Fruit fly (Drosophila melanogaster) whole organism, embryonic: ENCODE measurements around the gene r-cup.

Source experiments
- CG10543 ChIP-seq: fragments of 200-800 bp; sonication (Bioruptor generic); optimal IDR thresholded peaks from 3 replicates; lab custom pipeline; 2017; ENCODE audit warnings: missing biosample characterization, mild to moderate bottlenecking, missing genetic modification characterization, moderate library complexity
- CG12659 ChIP-seq: fragments of 200-800 bp; sonication (Bioruptor generic); optimal IDR thresholded peaks from 3 replicates; lab custom pipeline; 2017; ENCODE audit warnings: mild to moderate bottlenecking, missing biosample characterization, missing genetic modification reagents, missing genetic modification characterization
- CG14710 ChIP-seq: fragments of 200-800 bp; sonication (Bioruptor generic); optimal IDR thresholded peaks from 3 replicates; lab custom pipeline; 2019; ENCODE audit warnings: missing biosample characterization, mild to moderate bottlenecking, missing genetic modification characterization, moderate library complexity
- CG15514 ChIP-seq: fragments of 200-800 bp; sonication (Bioruptor generic); optimal IDR thresholded peaks from 3 replicates; lab custom pipeline; 2017; ENCODE audit warnings: missing biosample characterization, missing genetic modification characterization, mild to moderate bottlenecking, moderate library complexity, missing genetic modification reagents
- CG16813 ChIP-seq: fragments of 200-800 bp; sonication (Bioruptor generic); IDR thresholded peaks from 3 replicates; pipeline ENCODE4 v1.3.6; 2022; ENCODE audit warnings: missing biosample characterization, missing genetic modification characterization; ENCODE audit not compliant: partially characterized antibody
- CG18476 ChIP-seq: fragments of 200-800 bp; sonication (Bioruptor generic); optimal IDR thresholded peaks from 2 replicates; lab custom pipeline; 2016; ENCODE audit warnings: missing biosample characterization, mild to moderate bottlenecking, missing genetic modification characterization
- CG3407 ChIP-seq: fragments of 200-800 bp; sonication (Bioruptor generic); optimal IDR thresholded peaks from 2 replicates; lab custom pipeline; 2018; ENCODE audit warnings: missing biosample characterization, mild to moderate bottlenecking, missing genetic modification characterization
- CG34422 ChIP-seq: fragments of 200-800 bp; sonication (Bioruptor generic); IDR thresholded peaks from 3 replicates; pipeline ENCODE4 v1.3.6; 2022; ENCODE audit warnings: missing biosample characterization, missing genetic modification characterization
- CG4328 ChIP-seq: fragments of 200-800 bp; sonication (Bioruptor generic); optimal IDR thresholded peaks from 3 replicates; lab custom pipeline; 2017; ENCODE audit warnings: missing biosample characterization, missing genetic modification reagents, missing genetic modification characterization
- CG7963 ChIP-seq: fragments of 200-800 bp; sonication (Bioruptor generic); IDR thresholded peaks from 3 replicates; pipeline ENCODE4 v1.3.6; 2022; ENCODE audit warnings: missing biosample characterization, missing genetic modification characterization; ENCODE audit not compliant: partially characterized antibody
- CG9797 ChIP-seq: fragments of 200-800 bp; sonication (Bioruptor generic); optimal IDR thresholded peaks from 3 replicates; lab custom pipeline; 2018; ENCODE audit warnings: missing biosample characterization, mild to moderate bottlenecking, missing genetic modification characterization
- Dll ChIP-seq: fragments of 200-800 bp; sonication (Bioruptor generic); IDR thresholded peaks from 4 replicates; pipeline ENCODE4 v1.3.6; 2022; ENCODE audit warnings: missing biosample characterization, missing genetic modification characterization; ENCODE audit not compliant: partially characterized antibody
- Doc3 ChIP-seq: fragments of 200-800 bp; sonication (Bioruptor generic); IDR thresholded peaks from 3 replicates; pipeline ENCODE4 v1.3.6; 2022; ENCODE audit warnings: missing biosample characterization, missing genetic modification characterization; ENCODE audit not compliant: partially characterized antibody
- Ets97D ChIP-seq: fragments of 200-800 bp; sonication (Bioruptor generic); optimal IDR thresholded peaks from 3 replicates; lab custom pipeline; 2016; ENCODE audit warnings: missing biosample characterization, missing genetic modification characterization
- Fer1 ChIP-seq: fragments of 200-800 bp; sonication (Bioruptor generic); optimal IDR thresholded peaks from 2 replicates; lab custom pipeline; 2017; ENCODE audit warnings: missing biosample characterization, mild to moderate bottlenecking, missing genetic modification characterization
- Fer3 ChIP-seq: fragments of 200-800 bp; sonication (Bioruptor generic); optimal IDR thresholded peaks from 2 replicates; lab custom pipeline; 2018; ENCODE audit warnings: missing biosample characterization, mild to moderate bottlenecking, missing genetic modification characterization, moderate library complexity
- Hand ChIP-seq: fragments of 200-800 bp; sonication (Bioruptor generic); optimal IDR thresholded peaks from 2 replicates; lab custom pipeline; 2017; ENCODE audit warnings: mild to moderate bottlenecking, missing biosample characterization, missing genetic modification reagents, missing genetic modification characterization
- Hmr ChIP-seq: fragments of 200-800 bp; sonication (Bioruptor generic); optimal IDR thresholded peaks from 3 replicates; lab custom pipeline; 2017; ENCODE audit warnings: mild to moderate bottlenecking, missing biosample characterization, missing genetic modification reagents, missing genetic modification characterization
- Jarid2 ChIP-seq: fragments of 200-800 bp; sonication (Bioruptor generic); optimal IDR thresholded peaks from 3 replicates; lab custom pipeline; 2017; ENCODE audit warnings: mild to moderate bottlenecking, missing biosample characterization, missing genetic modification reagents, missing genetic modification characterization
- MESR4 ChIP-seq: fragments of 200-800 bp; sonication (Bioruptor generic); optimal IDR thresholded peaks from 2 replicates; lab custom pipeline; 2018; ENCODE audit warnings: missing biosample characterization, mild to moderate bottlenecking, missing genetic modification characterization, moderate library complexity
- Scr ChIP-seq: fragments of 200-800 bp; sonication (Bioruptor generic); IDR thresholded peaks from 2 replicates; pipeline ENCODE4 v1.3.6; 2022; ENCODE audit warnings: missing biosample characterization, missing genetic modification characterization; ENCODE audit not compliant: partially characterized antibody
- Sry-δ ChIP-seq: fragments of 200-800 bp; sonication (Bioruptor generic); optimal IDR thresholded peaks from 2 replicates; lab custom pipeline; 2016; ENCODE audit warnings: missing biosample characterization, missing genetic modification characterization
- Ssrp ChIP-seq: fragments of 200-800 bp; sonication (Bioruptor generic); optimal IDR thresholded peaks from 2 replicates; lab custom pipeline; 2018; ENCODE audit warnings: missing biosample characterization, mild to moderate bottlenecking, missing genetic modification characterization, moderate library complexity
- amos ChIP-seq: fragments of 200-800 bp; sonication (Bioruptor generic); IDR thresholded peaks from 2 replicates; pipeline ENCODE4 v1.3.6; 2022; ENCODE audit warnings: missing biosample characterization, missing genetic modification characterization; ENCODE audit not compliant: partially characterized antibody
- bbx ChIP-seq: fragments of 200-800 bp; sonication (Bioruptor generic); IDR thresholded peaks from 2 replicates; pipeline ENCODE4 v1.3.6; 2022; ENCODE audit warnings: missing biosample characterization, missing genetic modification characterization; ENCODE audit not compliant: partially characterized antibody
- exex ChIP-seq: fragments of 200-800 bp; sonication (Bioruptor generic); optimal IDR thresholded peaks from 4 replicates; lab custom pipeline; 2018; ENCODE audit warnings: missing biosample characterization, mild to moderate bottlenecking, missing genetic modification characterization, moderate library complexity
- ftz-f1 ChIP-seq: fragments of 200-800 bp; sonication (Bioruptor generic); optimal IDR thresholded peaks from 2 replicates; lab custom pipeline; 2016; ENCODE audit warnings: missing biosample characterization, missing genetic modification characterization
- grn ChIP-seq: fragments of 200-800 bp; sonication (Bioruptor generic); optimal IDR thresholded peaks from 3 replicates; lab custom pipeline; 2017; ENCODE audit warnings: missing biosample characterization, missing genetic modification characterization
- hkb ChIP-seq, 2 experiments: fragments of 200-800 bp in 1 of 2; fragments of >200 bp in 1 of 2; sonication (Bioruptor generic) in 1 of 2; IDR thresholded peaks in 1 of 2; optimal IDR thresholded peaks in 1 of 2; 2 replicates each; pipeline versions ENCODE4 v1.3.6 to Lab custom; 2017 to 2022; ENCODE audit warnings: missing biosample characterization in 1 of 2, missing genetic modification characterization in 1 of 2
- jigr1 ChIP-seq: fragments of 200-800 bp; sonication (Bioruptor generic); IDR thresholded peaks from 3 replicates; pipeline ENCODE4 v1.3.6; 2022; ENCODE audit warnings: missing biosample characterization, missing genetic modification characterization
- knrl ChIP-seq: fragments of 200-800 bp; sonication (Bioruptor generic); IDR thresholded peaks from 3 replicates; pipeline ENCODE4 v1.3.6; 2022; ENCODE audit warnings: missing biosample characterization, missing genetic modification characterization; ENCODE audit not compliant: partially characterized antibody
- lab ChIP-seq: fragments of 200-800 bp; sonication (Bioruptor generic); optimal IDR thresholded peaks from 3 replicates; lab custom pipeline; 2017; ENCODE audit warnings: missing biosample characterization, missing genetic modification characterization, mild to moderate bottlenecking, moderate library complexity, missing genetic modification reagents
- onecut ChIP-seq: fragments of 200-800 bp; sonication (Bioruptor generic); IDR thresholded peaks from 2 replicates; pipeline ENCODE4 v1.3.6; 2022; ENCODE audit warnings: missing biosample characterization, missing genetic modification characterization
- pzg ChIP-seq: fragments of 200-800 bp; sonication (Bioruptor generic); optimal IDR thresholded peaks from 3 replicates; lab custom pipeline; 2018; ENCODE audit warnings: missing biosample characterization, mild to moderate bottlenecking, missing genetic modification characterization, moderate library complexity
- row ChIP-seq: fragments of 200-800 bp; sonication (Bioruptor generic); IDR thresholded peaks from 3 replicates; pipeline ENCODE4 v1.3.6; 2022; ENCODE audit warnings: missing biosample characterization, missing genetic modification characterization
- sc ChIP-seq, 3 experiments: fragments of >200 bp in 2 of 3; fragments of 200-800 bp in 1 of 3; sonication (Bioruptor generic) in 1 of 3; optimal IDR thresholded peaks; 2 replicates in 2 of 3; 3 replicates in 1 of 3; lab custom pipeline; 2017; ENCODE audit warnings: mild to moderate bottlenecking in 1 of 3, missing biosample characterization in 1 of 3, missing genetic modification characterization in 1 of 3, missing genetic modification reagents in 1 of 3
- scrt ChIP-seq: fragments of 200-800 bp; sonication (Bioruptor generic); optimal IDR thresholded peaks from 2 replicates; lab custom pipeline; 2018; ENCODE audit warnings: missing biosample characterization, mild to moderate bottlenecking, missing genetic modification characterization, moderate library complexity
- sens ChIP-seq: fragments of 200-800 bp; sonication (Bioruptor generic); peaks from one replicate; lab custom pipeline; 2016; ENCODE audit warnings: missing biosample characterization, missing genetic modification characterization
- sisA ChIP-seq: fragments of 200-800 bp; sonication (Bioruptor generic); IDR thresholded peaks from 2 replicates; pipeline ENCODE4 v1.3.6; 2022; ENCODE audit warnings: missing biosample characterization, missing genetic modification characterization
- so ChIP-seq: fragments of 200-800 bp; sonication (Bioruptor generic); IDR thresholded peaks from 3 replicates; pipeline ENCODE4 v1.3.6; 2022; ENCODE audit warnings: missing biosample characterization, missing genetic modification characterization
- stc ChIP-seq: fragments of 200-800 bp; sonication (Bioruptor generic); IDR thresholded peaks from 2 replicates; pipeline ENCODE4 v1.3.6; 2022; ENCODE audit warnings: missing biosample characterization, missing genetic modification characterization
- stwl ChIP-seq: fragments of 200-800 bp; sonication (Bioruptor generic); optimal IDR thresholded peaks from 3 replicates; lab custom pipeline; 2018; ENCODE audit warnings: missing biosample characterization, mild to moderate bottlenecking, missing genetic modification characterization, moderate library complexity
- tll ChIP-seq, 2 experiments: fragments of 200-800 bp in 1 of 2; fragments of >200 bp in 1 of 2; sonication (Bioruptor generic) in 1 of 2; optimal IDR thresholded peaks; 2 replicates each; lab custom pipeline; 2017 to 2019; ENCODE audit warnings: missing biosample characterization in 2 of 2, missing genetic modification characterization in 2 of 2, mild to moderate bottlenecking in 1 of 2, moderate library complexity in 1 of 2
- tna ChIP-seq: fragments of 200-800 bp; sonication (Bioruptor generic); IDR thresholded peaks from 2 replicates; pipeline ENCODE4 v1.3.6; 2022; ENCODE audit warnings: missing biosample characterization, missing genetic modification characterization; ENCODE audit not compliant: partially characterized antibody
- zen ChIP-seq: fragments of 200-800 bp; sonication (Bioruptor generic); optimal IDR thresholded peaks from 3 replicates; lab custom pipeline; 2018; ENCODE audit warnings: missing biosample characterization, mild to moderate bottlenecking, missing genetic modification characterization, moderate library complexity

r-cup gene

DNA sequence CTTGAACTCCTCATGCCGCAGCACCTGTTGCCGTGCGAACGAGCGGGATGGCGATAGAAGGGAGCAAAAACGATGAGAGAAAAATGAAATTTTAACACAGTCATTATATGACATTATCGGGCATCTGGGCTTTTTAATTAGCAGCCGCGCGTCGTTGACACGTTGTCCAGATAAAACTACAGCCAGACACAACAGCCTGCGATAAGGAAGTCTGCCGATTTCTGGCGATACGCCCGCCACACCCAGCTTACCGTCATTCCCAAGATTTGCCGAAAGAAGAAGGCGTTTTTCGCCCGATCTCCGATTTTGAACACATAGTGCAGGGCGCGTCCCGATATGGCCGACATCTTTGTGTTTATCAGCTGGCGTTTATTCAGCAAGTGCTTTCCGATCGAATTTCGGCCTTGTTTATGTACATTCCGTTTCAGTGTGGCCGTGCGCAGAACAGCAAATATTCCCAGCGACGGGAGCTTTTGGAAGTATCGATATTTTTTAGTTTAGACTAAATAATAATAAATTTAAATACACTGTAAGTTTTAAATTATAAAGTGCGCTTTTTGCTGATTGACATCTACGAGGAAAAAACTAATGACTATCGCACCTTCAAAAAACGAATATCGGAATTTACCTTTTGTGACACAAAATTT, 2.4 kb upstream of the r-cup start, which contains the start of gene CG1532 (continued):
- peak; percentile 35; the same call in 1 of the 2 replicates for TF ChIP-seq tna (GFP tag; lab: Robert Waterston, UW)
- peak; percentile 53 for TF ChIP-seq bbx
- TF ChIP-seq grn (GFP tag; lab: Kevin White, UChicago): peak; percentile 80
- no peak for TF ChIP-seq CG3407 (GFP tag; lab: Kevin White, UChicago)
- TF ChIP-seq onecut (GFP tag; lab: Robert Waterston, UW): peak; percentile 46
- TF ChIP-seq Fer1: peak; percentile 24
- peak; percentile 61 for TF ChIP-seq CG12659 (GFP tag; lab: Kevin White, UChicago)
- TF ChIP-seq Ets97D (GFP tag; lab: Kevin White, UChicago): peak; percentile 18
- TF ChIP-seq exex: peak; percentile 69
- TF ChIP-seq row: peak; percentile 48; the same call in 2 of the 3 replicates
- no peak for TF ChIP-seq Ssrp (tag; lab: Kevin White, UChicago)
- TF ChIP-seq ftz-f1: peak; percentile 55
- TF ChIP-seq CG18476 (GFP tag; lab: Kevin White, UChicago): peak; percentile 3
- peak; percentile 43; the same call in 1 of the 3 replicates for TF ChIP-seq jigr1 (GFP tag; lab: Robert Waterston, UW)
- no peak for TF ChIP-seq hkb (optimal IDR thresholded peaks at IDR 0.05; lab: Kevin White, UChicago)
- TF ChIP-seq hkb (GFP tag; IDR thresholded peaks at IDR 0.05; lab: Robert Waterston, UW): 0 out of 2 replicates have a peak, but pooled peaks have one; percentile 13
- peak; percentile 1 for TF ChIP-seq CG4328
- peak; percentile 57 for TF ChIP-seq knrl (GFP tag; lab: Robert Waterston, UW)
- TF ChIP-seq amos: peak; percentile 51; the same call in 1 of the 2 replicates
- peak; percentile 79 for TF ChIP-seq sens (GFP tag; lab: Kevin White, UChicago)
- no peak for TF ChIP-seq stc (GFP tag; lab: Robert Waterston, UW)
- peak; percentile 41; the same call in 1 of the 3 replicates for TF ChIP-seq CG16813 (GFP tag; lab: Robert Waterston, UW)
- TF ChIP-seq stwl (tag; lab: Kevin White, UChicago): peak; percentile 38
- peak; percentile 65 for TF ChIP-seq CG9797 (GFP tag; lab: Kevin White, UChicago)
- no peak for TF ChIP-seq sisA (GFP tag; lab: Robert Waterston, UW)
- TF ChIP-seq MESR4: peak; percentile 48
- TF ChIP-seq CG14710 (tag; lab: Kevin White, UChicago): peak; percentile 24
- peak; percentile 17 for TF ChIP-seq Hmr (GFP tag; lab: Kevin White, UChicago)
- TF ChIP-seq pzg: peak; percentile 50
- TF ChIP-seq scrt (GFP tag; lab: Kevin White, UChicago): peak; percentile 67
- TF ChIP-seq CG10543 (GFP tag; lab: Kevin White, UChicago): peak; percentile 45
- peak; percentile 68 for TF ChIP-seq Dll (GFP tag; lab: Robert Waterston, UW)
- peak; percentile 56 for TF ChIP-seq Scr (GFP tag; lab: Robert Waterston, UW)
- TF ChIP-seq CG15514 (GFP tag; lab: Kevin White, UChicago): peak; percentile 48
- 0 out of 3 replicates have a peak, but pooled peaks have one; percentile 15 for TF ChIP-seq so (GFP tag; lab: Robert Waterston, UW)
- no peak for TF ChIP-seq Fer3
- TF ChIP-seq Sry-δ: peak; percentile 24
- no peak for TF ChIP-seq zen (tag; lab: Kevin White, UChicago)
- no peak for TF ChIP-seq Hand (GFP tag; lab: Kevin White, UChicago)
- peak; percentile 56; the same call in 1 of the 3 replicates for TF ChIP-seq Doc3
- TF ChIP-seq CG7963 (GFP tag; lab: Robert Waterston, UW): no peak
- peak; percentile 76 for TF ChIP-seq Jarid2 (GFP tag; lab: Kevin White, UChicago)
- peak; percentile 43 for TF ChIP-seq lab (GFP tag; lab: Kevin White, UChicago)
- TF ChIP-seq CG34422 (GFP tag; lab: Robert Waterston, UW): 0 out of 3 replicates have a peak, but pooled peaks have one; percentile 26
- TF ChIP-seq sc (optimal IDR thresholded peaks at IDR 0.05; lab: Kevin White, UChicago): no peak
- no peak for TF ChIP-seq sc (GFP tag; optimal IDR thresholded peaks at IDR 0.05; lab: Kevin White, UChicago)
- no peak for TF ChIP-seq tll (GFP tag; optimal IDR thresholded peaks at IDR 0.05; lab: Kevin White, UChicago)
